Worm (Caenorhabditis elegans) whole organism, L4/young adult: ENCODE data around the gene ltd-1.

Experiments used
- W03F9.2 ChIP-seq: fragments of 150-350 bp; optimal IDR thresholded peaks from 2 replicates; lab custom pipeline; 2014; ENCODE audit warnings: missing biosample characterization, missing genetic modification characterization
- him-1 ChIP-seq: sonication (generic microtip); optimal IDR thresholded peaks from 2 replicates; lab custom pipeline; 2016; ENCODE audit warnings: missing genotype, missing genetic modification reagents, missing genetic modification characterization, missing compliant biosample characterization

- no peak for TF ChIP-seq W03F9.2
- TF ChIP-seq him-1 (tag; lab: Kevin White, UChicago) = no peak
These were observed 45.3 kb downstream of the ltd-1 start, which contains the start of gene apn-1 for ce11 chrII:8047264-8047663.
